Worm (Caenorhabditis elegans): Measurements from ENCODE around the gene egl-21.
A peak's percentile ranks its signal among the peaks of the same experiment; 100 is the strongest.

The egl-21 gene

DNA sequence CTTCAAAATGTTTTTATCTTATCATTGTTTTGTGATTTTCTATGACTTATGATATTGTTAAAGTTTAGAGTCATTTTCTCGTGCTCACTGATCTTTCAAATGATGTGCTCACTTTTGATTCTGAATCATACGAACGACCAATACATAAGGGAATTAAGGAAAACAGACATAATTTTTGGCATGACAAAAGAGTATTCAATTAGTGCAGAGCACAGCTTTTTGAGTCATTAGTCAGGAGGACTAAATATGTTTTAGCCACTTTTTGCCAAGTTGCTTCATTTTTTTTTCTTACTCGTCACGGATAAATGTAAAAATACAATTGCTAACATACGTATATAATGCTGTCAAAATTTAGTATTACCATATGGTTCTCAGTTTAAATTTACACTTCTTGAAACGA lies 52.5 kb downstream of the egl-21 start, which contains the start of gene F13B12.2:
Gene F13B12.2 (minus strand): TSS at position 2 of the 400 bp plus-strand sequence.
- TF ChIP-seq fos-1 (tag; optimal IDR thresholded peaks at IDR 0.05) (no peak), nhr-237 (tag; optimal IDR thresholded peaks at IDR 0.05) (no peak), mml-1 (tag; optimal IDR thresholded peaks at IDR 0.05) (no peak), jun-1 (tag; optimal IDR thresholded peaks at IDR 0.05) (no peak), elt-2 (tag; optimal IDR thresholded peaks at IDR 0.05) (peak; percentile 34), ztf-11 (tag; optimal IDR thresholded peaks at IDR 0.05) (no peak), pqm-1 (tag; optimal IDR thresholded peaks at IDR 0.05) (peak; percentile 17), egl-27 (tag; optimal IDR thresholded peaks at IDR 0.05) (no peak), ama-1 (optimal IDR thresholded peaks at IDR 0.05) (no peak), pha-4 (tag; optimal IDR thresholded peaks at IDR 0.05) (no peak), R02D3.7 (tag; optimal IDR thresholded peaks at IDR 0.05) (no peak), elt-1 (tag; optimal IDR thresholded peaks at IDR 0.05) (no peak), elt-3 (tag; optimal IDR thresholded peaks at IDR 0.05) (no peak), eor-1 (tag; optimal IDR thresholded peaks at IDR 0.05) (no peak)
